Worm (Caenorhabditis elegans): ENCODE data around the gene W03C9.5.

DNA sequence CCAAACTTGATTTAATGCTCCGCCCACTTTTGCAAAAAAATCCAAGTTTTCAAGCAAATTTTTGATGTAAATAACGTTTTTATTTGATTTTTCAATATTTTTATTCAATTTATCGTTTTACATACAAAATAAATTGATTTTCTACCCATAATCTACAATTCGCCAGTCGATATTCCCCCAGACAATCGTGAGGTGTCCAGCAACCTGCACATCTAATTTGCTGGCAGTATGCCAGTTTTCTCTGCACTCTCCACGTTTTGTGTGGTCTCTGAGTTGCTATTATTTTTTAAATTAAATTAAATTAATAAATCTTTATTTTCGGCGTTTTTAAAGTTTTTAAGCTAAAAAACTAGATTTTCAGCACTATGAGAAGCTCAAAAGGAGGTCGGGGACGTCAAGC is 12.8 kb upstream of the W03C9.5 start:
- TF ChIP-seq mes-2 (tag; optimal IDR thresholded peaks at IDR 0.05; ENCODE audit: poor library complexity, severe bottlenecking) (peak; percentile 98), lin-39 (tag; optimal IDR thresholded peaks at IDR 0.05) (no peak), ceh-82 (tag; optimal IDR thresholded peaks at IDR 0.05) (no peak), nhr-77 (tag; optimal IDR thresholded peaks at IDR 0.05) (peak; percentile 96), nhr-28 (tag; optimal IDR thresholded peaks at IDR 0.05) (peak; percentile 58), ztf-7 (tag; optimal IDR thresholded peaks at IDR 0.05) (peak; percentile 0), ztf-11 (tag; optimal IDR thresholded peaks at IDR 0.05) (no peak)

Measured in whole organism, L4 larva.